Fruit fly (Drosophila melanogaster): ENCODE results near the gene CG11050.
A peak's percentile ranks its signal among the peaks of the same experiment; 100 is the strongest.

Gene CG11050

DNA sequence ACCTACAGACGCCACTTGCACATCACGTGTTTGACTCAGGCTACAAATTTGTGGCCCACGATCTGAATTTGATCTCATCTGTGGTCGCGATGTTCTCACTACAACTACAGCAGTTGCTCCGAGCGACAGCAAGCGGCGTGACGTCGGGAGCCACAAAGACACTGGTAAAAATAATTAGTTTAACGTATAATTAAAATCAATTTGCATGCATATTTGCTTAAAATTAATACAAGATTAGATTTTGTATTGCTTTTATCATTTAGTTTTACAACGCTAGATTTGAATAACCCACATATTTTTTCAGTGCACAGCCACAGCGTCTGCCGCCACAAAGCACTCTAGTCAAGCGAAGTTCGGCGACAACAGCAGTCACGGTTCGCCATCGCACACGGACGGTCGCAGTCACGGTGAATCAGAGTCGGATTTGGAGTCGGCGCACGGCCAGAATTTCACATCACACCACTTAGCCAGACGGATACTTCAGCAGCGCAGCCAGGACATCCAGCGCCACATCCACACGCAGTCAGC is 1.7 kb downstream of the CG11050 start (continued):
- TF ChIP-seq Dad (GFP tag; optimal IDR thresholded peaks at IDR 0.05) (peak; percentile 100), NK7.1 (GFP tag; optimal IDR thresholded peaks at IDR 0.05) (peak; percentile 100), Kr (GFP tag; optimal IDR thresholded peaks at IDR 0.05) (peak; percentile 96), salm (tag; optimal IDR thresholded peaks at IDR 0.05) (peak; percentile 100), ara (GFP tag; IDR thresholded peaks at IDR 0.05) (peak; percentile 100), Gsc (GFP tag; IDR thresholded peaks at IDR 0.05) (peak; percentile 99), jigr1 (GFP tag; IDR thresholded peaks at IDR 0.05) (peak; percentile 100), Nf-YB (GFP tag; optimal IDR thresholded peaks at IDR 0.05) (peak; percentile 94), CHES-1-like (GFP tag; optimal IDR thresholded peaks at IDR 0.05) (peak; percentile 100), HHEX (GFP tag; optimal IDR thresholded peaks at IDR 0.05) (peak; percentile 100), fd3F (GFP tag; optimal IDR thresholded peaks at IDR 0.05) (peak; percentile 100), Scr (GFP tag; IDR thresholded peaks at IDR 0.05; ENCODE audit: partially characterized antibody) (peak; percentile 36), CG10267 (tag; optimal IDR thresholded peaks at IDR 0.05) (peak; percentile 100), CG17359 (tag; optimal IDR thresholded peaks at IDR 0.05) (peak; percentile 100), unc-4 (GFP tag; IDR thresholded peaks at IDR 0.05; ENCODE audit: partially characterized antibody) (0 out of 2 replicates have a peak, but pooled peaks have one; percentile 33), CG8388 (GFP tag; optimal IDR thresholded peaks at IDR 0.05) (peak; percentile 100), unpg (GFP tag; optimal IDR thresholded peaks at IDR 0.05) (peak; percentile 100), HLH54F (GFP tag; optimal IDR thresholded peaks at IDR 0.05) (peak; percentile 100), crp (GFP tag; optimal IDR thresholded peaks at IDR 0.05) (peak; percentile 31 to 86), Pdp1 (GFP tag; optimal IDR thresholded peaks at IDR 0.05) (peak; percentile 100), slp2 (GFP tag; optimal IDR thresholded peaks at IDR 0.05) (peak; percentile 100), ab (GFP tag; optimal IDR thresholded peaks at IDR 0.05) (peak; percentile 99), CG34376 (GFP tag; optimal IDR thresholded peaks at IDR 0.05) (peak; percentile 100), pho (GFP tag; optimal IDR thresholded peaks at IDR 0.05) (peak; percentile 100), maf-S (GFP tag; optimal IDR thresholded peaks at IDR 0.05) (peak; percentile 100), Dp (GFP tag; optimal IDR thresholded peaks at IDR 0.05) (peak; percentile 64), dmrt99B (tag; optimal IDR thresholded peaks at IDR 0.05) (peak; percentile 100), fd64A (GFP tag; optimal IDR thresholded peaks at IDR 0.05) (peak; percentile 100), B-H1 (GFP tag; IDR thresholded peaks at IDR 0.05) (peak; percentile 100), Fer1 (GFP tag; optimal IDR thresholded peaks at IDR 0.05) (peak; percentile 100), CG6175 (GFP tag; IDR thresholded peaks at IDR 0.05) (peak; percentile 100), CG4730 (GFP tag; IDR thresholded peaks at IDR 0.05) (peak; percentile 100), cad (GFP tag; optimal IDR thresholded peaks at IDR 0.05) (peak; percentile 5), CG1602 (GFP tag; optimal IDR thresholded peaks at IDR 0.05) (peak; percentile 100), wdn (GFP tag; IDR thresholded peaks at IDR 0.05) (peak; percentile 100), stwl (tag; optimal IDR thresholded peaks at IDR 0.05) (peak; percentile 96), sisA (GFP tag; IDR thresholded peaks at IDR 0.05) (peak; percentile 100), Jarid2 (GFP tag; optimal IDR thresholded peaks at IDR 0.05) (peak; percentile 100), scrt (GFP tag; optimal IDR thresholded peaks at IDR 0.05) (peak; percentile 100), CG17829 (tag; optimal IDR thresholded peaks at IDR 0.05) (peak; percentile 100), GATAe (GFP tag; conservative IDR thresholded peaks at IDR 0.05) (peak; percentile 100), D (optimal IDR thresholded peaks at IDR 0.05) (no peak), D (GFP tag; optimal IDR thresholded peaks at IDR 0.05) (peak; percentile 100), CG31365 (tag; optimal IDR thresholded peaks at IDR 0.05) (peak; percentile 97), btn (GFP tag; optimal IDR thresholded peaks at IDR 0.05) (peak; percentile 100), CG5953 (GFP tag; IDR thresholded peaks at IDR 0.05) (peak; percentile 100), dmrt11E (tag; optimal IDR thresholded peaks at IDR 0.05) (peak; percentile 100), CG10959 (GFP tag; IDR thresholded peaks at IDR 0.05) (peak; percentile 100), sens (GFP tag) (peak; percentile 100), odd (GFP tag; optimal IDR thresholded peaks at IDR 0.05) (peak; percentile 100)

Data from whole organism, embryonic.